Worm (Caenorhabditis elegans): Measurements from ENCODE around the gene ZK1055.4.

The ZK1055.4 gene

DNA sequence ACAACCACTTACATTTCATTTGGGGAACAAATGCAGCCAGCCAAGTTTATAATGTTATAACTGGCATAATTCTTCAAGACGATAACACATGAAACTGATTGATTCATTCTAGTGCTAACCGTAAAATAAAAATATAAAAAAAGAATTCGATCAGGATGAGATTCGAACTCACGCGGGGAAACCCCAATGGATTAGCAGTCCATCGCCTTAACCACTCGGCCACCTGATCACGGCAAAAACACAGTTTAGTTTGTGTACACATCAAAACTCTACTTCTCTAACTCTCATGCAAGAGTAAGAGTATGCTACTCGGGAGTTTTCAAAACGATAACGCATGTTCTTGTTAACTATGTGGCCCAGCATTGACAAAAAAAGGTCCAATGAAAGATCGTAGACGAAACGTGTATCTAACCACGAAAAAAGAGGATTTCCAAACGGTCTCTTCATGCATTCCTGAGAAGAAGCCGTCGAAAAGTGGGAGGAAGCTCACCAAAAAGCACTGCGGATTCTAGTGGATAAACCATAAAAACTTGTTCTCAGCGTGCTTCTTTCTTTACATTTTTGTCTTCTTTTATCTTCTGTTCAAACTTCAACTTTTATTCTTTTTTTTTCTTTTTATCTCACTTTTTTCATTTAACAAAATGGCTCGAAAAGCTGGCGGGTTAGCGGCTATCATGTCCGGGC, 30.0 kb upstream of the ZK1055.4 start, which contains the start of gene twk-10 (continued):
- TF ChIP-seq mcd-1 (GFP tag; IDR thresholded peaks at IDR 0.05): no peak
- no peak for TF ChIP-seq madf-10 (tag; optimal IDR thresholded peaks at IDR 0.05)
- no peak for TF ChIP-seq ztf-22 (GFP tag; optimal IDR thresholded peaks at IDR 0.05)
- TF ChIP-seq attf-3 (GFP tag; conservative IDR thresholded peaks at IDR 0.05): no peak
- no peak for TF ChIP-seq nfya-1 (tag; optimal IDR thresholded peaks at IDR 0.05; ENCODE audit: borderline replicate concordance, insufficient read depth)
- TF ChIP-seq ztf-18 (tag; optimal IDR thresholded peaks at IDR 0.05): peak; percentile 56
- no peak for TF ChIP-seq tbx-9 (tag; optimal IDR thresholded peaks at IDR 0.05; ENCODE audit: borderline replicate concordance)
- no peak for TF ChIP-seq lin-40 (tag; optimal IDR thresholded peaks at IDR 0.05)
- no peak for TF ChIP-seq akir-1 (GFP tag; optimal IDR thresholded peaks at IDR 0.05)
- peak; percentile 53 for TF ChIP-seq attf-5 (GFP tag; optimal IDR thresholded peaks at IDR 0.05)
- TF ChIP-seq F10E7.11 (tag; optimal IDR thresholded peaks at IDR 0.05): no peak
- no peak for TF ChIP-seq F49E8.2 (tag; optimal IDR thresholded peaks at IDR 0.05; ENCODE audit: insufficient read depth)
- no peak for TF ChIP-seq nhr-120 (GFP tag; IDR thresholded peaks at IDR 0.05)
- TF ChIP-seq rpc-1 (optimal IDR thresholded peaks at IDR 0.05): peak; percentile 86
- peak; percentile 93 for TF ChIP-seq rpc-1 (tag; optimal IDR thresholded peaks at IDR 0.05)
- no peak for TF ChIP-seq egl-44 (GFP tag; IDR thresholded peaks at IDR 0.05)
- peak; percentile 18 for TF ChIP-seq mes-4 (tag; optimal IDR thresholded peaks at IDR 0.05)
- TF ChIP-seq hmg-1.2 (GFP tag; IDR thresholded peaks at IDR 0.05): peak; percentile 61
- no peak for TF ChIP-seq dpl-1 (GFP tag; optimal IDR thresholded peaks at IDR 0.05)
- no peak for TF ChIP-seq let-526 (GFP tag; IDR thresholded peaks at IDR 0.05)
- peak; percentile 50 for TF ChIP-seq F57A8.1 (GFP tag; optimal IDR thresholded peaks at IDR 0.05)
- peak; percentile 94 for TF ChIP-seq tbp1 (GFP tag; optimal IDR thresholded peaks at IDR 0.05)
- no peak for TF ChIP-seq gei-17 (GFP tag; optimal IDR thresholded peaks at IDR 0.05)
- TF ChIP-seq ztf-26 (tag; optimal IDR thresholded peaks at IDR 0.05): no peak
- TF ChIP-seq lin-35 (GFP tag; optimal IDR thresholded peaks at IDR 0.05): no peak
- no peak for TF ChIP-seq Y53F4B.3 (GFP tag; IDR thresholded peaks at IDR 0.05)
- no peak for TF ChIP-seq F55B11.4 (tag; optimal IDR thresholded peaks at IDR 0.05; ENCODE audit: borderline replicate concordance, insufficient read depth)
- peak; percentile 52; the same call in 1 of the 2 replicates for TF ChIP-seq rcor-1 (GFP tag; IDR thresholded peaks at IDR 0.05)
- no peak for TF ChIP-seq ztf-3 (GFP tag; optimal IDR thresholded peaks at IDR 0.05)
- TF ChIP-seq atf-7 (tag; optimal IDR thresholded peaks at IDR 0.05): no peak
- TF ChIP-seq ztf-25 (GFP tag; IDR thresholded peaks at IDR 0.05): peak; percentile 84; the same call in 1 of the 2 replicates
- peak in 1 of 2 experiments; percentile 73 for TF ChIP-seq rec-8 (tag; optimal IDR thresholded peaks at IDR 0.05)
- peak; percentile 72; the same call in 1 of the 2 replicates for TF ChIP-seq dox-1 (GFP tag; IDR thresholded peaks at IDR 0.05)
- peak; percentile 77 for TF ChIP-seq Y56A3A.18 (GFP tag; IDR thresholded peaks at IDR 0.05)
- no peak for TF ChIP-seq hmg-20 (GFP tag; IDR thresholded peaks at IDR 0.05)
- no peak for TF ChIP-seq ceh-79 (tag; optimal IDR thresholded peaks at IDR 0.05)
- TF ChIP-seq hlh-12 (tag; optimal IDR thresholded peaks at IDR 0.05): no peak
- TF ChIP-seq tlf-1 (GFP tag; optimal IDR thresholded peaks at IDR 0.05): no peak
- TF ChIP-seq cebp-2 (GFP tag; IDR thresholded peaks at IDR 0.05): 0 out of 2 replicates have a peak, but pooled peaks have one; percentile 47
- peak; percentile 51 for TF ChIP-seq lsy-27 (tag; optimal IDR thresholded peaks at IDR 0.05; ENCODE audit: borderline replicate concordance, insufficient read depth)
- no peak for TF ChIP-seq ama-1 (optimal IDR thresholded peaks at IDR 0.05)
- TF ChIP-seq ama-1 (GFP tag; optimal IDR thresholded peaks at IDR 0.05): peak in 1 of 2 experiments; percentile 88
- TF ChIP-seq snpc-1.3 (tag; optimal IDR thresholded peaks at IDR 0.05; ENCODE audit: insufficient read depth): peak; percentile 57
- no peak; the same call in 1 of the 2 replicates for TF ChIP-seq Y67H2A.10 (GFP tag; conservative IDR thresholded peaks at IDR 0.05)
- no peak for TF ChIP-seq nhr-27 (tag; optimal IDR thresholded peaks at IDR 0.05)
- TF ChIP-seq ceh-100 (GFP tag; IDR thresholded peaks at IDR 0.05): no peak
- no peak for TF ChIP-seq ceh-27 (GFP tag; optimal IDR thresholded peaks at IDR 0.05)
- no peak for TF ChIP-seq sdz-38 (tag; optimal IDR thresholded peaks at IDR 0.05)

Measured in whole organism, young adult.